Worm (Caenorhabditis elegans): ENCODE results near the gene epac-1.

DNA sequence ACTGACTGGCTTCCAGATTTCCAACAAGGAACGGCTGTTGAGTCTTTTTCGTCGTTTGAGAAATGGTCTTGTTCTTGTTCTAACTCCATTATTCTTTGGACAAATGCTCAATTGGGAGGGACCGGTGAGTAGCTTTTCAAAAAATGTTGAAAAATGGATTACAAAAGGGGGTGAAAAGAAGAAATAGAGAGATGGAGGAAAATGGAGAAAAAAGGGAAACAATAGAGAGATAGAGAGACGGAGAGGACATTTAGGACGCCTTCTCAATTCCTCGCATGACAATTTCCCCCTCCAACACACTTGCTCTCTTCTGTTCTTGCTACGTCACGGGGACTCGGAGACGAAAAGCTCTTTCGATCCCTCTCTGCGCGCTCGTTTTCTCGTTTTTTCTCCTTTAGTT, 36.0 kb upstream of the epac-1 start:
- no peak for TF ChIP-seq hmbx-1 (tag; optimal IDR thresholded peaks at IDR 0.05)
- TF ChIP-seq tbx-37 (GFP tag; conservative IDR thresholded peaks at IDR 0.05): no peak
- no peak for TF ChIP-seq B0310.2 (tag; optimal IDR thresholded peaks at IDR 0.05)
- no peak for TF ChIP-seq tbx-11 (GFP tag; IDR thresholded peaks at IDR 0.05)
- TF ChIP-seq aly-1 (tag; optimal IDR thresholded peaks at IDR 0.05): no peak
- no peak for TF ChIP-seq hmg-4 (GFP tag; optimal IDR thresholded peaks at IDR 0.05)
- TF ChIP-seq ama-1 (optimal IDR thresholded peaks at IDR 0.05): no peak
- TF ChIP-seq ceh-13 (GFP tag; optimal IDR thresholded peaks at IDR 0.05): no peak
- TF ChIP-seq flt-1 (GFP tag; IDR thresholded peaks at IDR 0.05): no peak
- no peak for TF ChIP-seq scrt-1 (GFP tag; IDR thresholded peaks at IDR 0.05)
- TF ChIP-seq ets-7 (tag; optimal IDR thresholded peaks at IDR 0.05): no peak
- TF ChIP-seq hnd-1 (tag; optimal IDR thresholded peaks at IDR 0.05): no peak
- no peak for TF ChIP-seq sea-1 (GFP tag; conservative IDR thresholded peaks at IDR 0.05)
- no peak for TF ChIP-seq pes-1 (GFP tag; IDR thresholded peaks at IDR 0.05)
